Worm (Caenorhabditis elegans) whole organism, L4 larva: ENCODE data around the gene Y41C4A.32.

ENCODE experiments used
- T26A8.4 ChIP-seq: fragments of 200-800 bp; sonication (Bioruptor generic); IDR thresholded peaks from 2 replicates; pipeline ENCODE4 v1.3.6; 2022; ENCODE audit warnings: missing genetic modification characterization, missing compliant biosample characterization
- Y48G9A.11 ChIP-seq: fragments of 200-800 bp; sonication (Bioruptor generic); IDR thresholded peaks from 2 replicates; pipeline ENCODE4 v1.3.6; 2022; ENCODE audit warnings: missing genetic modification reagents, missing genetic modification characterization, missing compliant biosample characterization
- Y5F2A.4 ChIP-seq: fragments of 200-800 bp; sonication (Bioruptor generic); optimal IDR thresholded peaks from 2 replicates; lab custom pipeline; 2018; ENCODE audit warnings: mild to moderate bottlenecking, missing genetic modification characterization, missing compliant biosample characterization
- Y75B8A.6 ChIP-seq: fragments of 200-800 bp; sonication (Bioruptor generic); IDR thresholded peaks from 2 replicates; pipeline ENCODE4 v1.3.6; 2022; ENCODE audit warnings: missing genetic modification reagents, missing genetic modification characterization, missing compliant biosample characterization
- ZK546.5 ChIP-seq, 2 experiments: sonication (generic microtip); optimal IDR thresholded peaks; 2 replicates each; lab custom pipeline; 2017; ENCODE audit warnings: missing biosample characterization in 2 of 2, missing genetic modification characterization in 2 of 2
- aha-1 ChIP-seq: fragments of 150-350 bp; peaks from one replicate; lab custom pipeline; 2014; ENCODE audit warnings: missing biosample characterization, missing genetic modification characterization
- ama-1 ChIP-seq: fragments of 150-350 bp; optimal IDR thresholded peaks from 2 replicates; lab custom pipeline; 2014; ENCODE audit warnings: inconsistent platforms, mixed read lengths
- arid-1 ChIP-seq: fragments of 200-800 bp; sonication (Bioruptor generic); conservative IDR thresholded peaks from 2 replicates; pipeline ENCODE4 v1.3.6; 2022; ENCODE audit warnings: missing genetic modification reagents, missing genetic modification characterization, missing compliant biosample characterization
- ceh-20 ChIP-seq: fragments of 200-800 bp; sonication (Bioruptor generic); IDR thresholded peaks from 2 replicates; pipeline ENCODE4 v1.3.6; 2022; ENCODE audit warnings: missing genetic modification reagents, missing genetic modification characterization, missing compliant biosample characterization
- ceh-32 ChIP-seq: sonication (generic microtip); optimal IDR thresholded peaks from 2 replicates; lab custom pipeline; 2016; ENCODE audit warnings: mild to moderate bottlenecking, missing genetic modification characterization, missing compliant biosample characterization; ENCODE audit not compliant: poor library complexity
- ceh-62 ChIP-seq: sonication (generic microtip); optimal IDR thresholded peaks from 2 replicates; lab custom pipeline; 2017; ENCODE audit warnings: missing biosample characterization, missing genetic modification characterization
- ces-1 ChIP-seq: fragments of 150-350 bp; sonication (generic microtip); optimal IDR thresholded peaks from 4 replicates; lab custom pipeline; 2014; ENCODE audit warnings: missing biosample characterization, missing genetic modification reagents, missing genetic modification characterization
- daf-16 ChIP-seq, 3 experiments: sonication (generic microtip); optimal IDR thresholded peaks; 2 replicates each; lab custom pipeline; 2016 to 2017; ENCODE audit warnings: missing genetic modification characterization in 3 of 3, missing genetic modification reagents in 3 of 3, mild to moderate bottlenecking in 2 of 3, missing compliant biosample characterization in 2 of 3, missing biosample characterization in 1 of 3, moderate library complexity in 1 of 3
- dmd-8 ChIP-seq: fragments of 200-800 bp; sonication (Bioruptor generic); IDR thresholded peaks from 2 replicates; pipeline ENCODE4 v1.3.6; 2022; ENCODE audit warnings: missing genetic modification characterization, missing compliant biosample characterization
- dpl-1 ChIP-seq: fragments of 150-350 bp; optimal IDR thresholded peaks from 2 replicates; lab custom pipeline; 2014; ENCODE audit warnings: missing biosample characterization, missing genetic modification reagents, missing genetic modification characterization
- duxl-1 ChIP-seq: sonication (generic microtip); optimal IDR thresholded peaks from 2 replicates; lab custom pipeline; 2016; ENCODE audit warnings: mild to moderate bottlenecking, missing genetic modification characterization, moderate library complexity, missing compliant biosample characterization; ENCODE audit not compliant: poor library complexity
- egl-27 ChIP-seq: sonication (generic microtip); optimal IDR thresholded peaks from 3 replicates; lab custom pipeline; 2017; ENCODE audit warnings: missing biosample characterization, missing genetic modification reagents, missing genetic modification characterization
- egl-43 ChIP-seq: fragments of 200-800 bp; sonication (Bioruptor generic); IDR thresholded peaks from 2 replicates; pipeline ENCODE4 v1.3.6; 2022; ENCODE audit warnings: missing genetic modification reagents, missing genetic modification characterization, missing compliant biosample characterization
- fkh-10 ChIP-seq: fragments of 150-350 bp; optimal IDR thresholded peaks from 2 replicates; lab custom pipeline; 2014; ENCODE audit warnings: missing biosample characterization, missing genetic modification reagents, missing genetic modification characterization
- gei-8 ChIP-seq: fragments of 200-800 bp; sonication (Bioruptor generic); optimal IDR thresholded peaks from 2 replicates; lab custom pipeline; 2018; ENCODE audit warnings: mild to moderate bottlenecking, missing genetic modification characterization, missing compliant biosample characterization
- hif-1 ChIP-seq, 2 experiments: sonication (generic microtip); optimal IDR thresholded peaks; 2 replicates each; lab custom pipeline; 2016 to 2017; ENCODE audit warnings: missing compliant biosample characterization in 2 of 2, missing genetic modification characterization in 2 of 2, missing genetic modification reagents in 2 of 2, missing genotype in 2 of 2, mild to moderate bottlenecking in 1 of 2
- hmg-1.1 ChIP-seq: fragments of 200-800 bp; sonication (Bioruptor generic); IDR thresholded peaks from 2 replicates; pipeline ENCODE4 v1.3.6; 2022; ENCODE audit warnings: missing genetic modification reagents, missing genetic modification characterization, missing compliant biosample characterization
- lim-7 ChIP-seq: fragments of 200-800 bp; sonication (Bioruptor generic); IDR thresholded peaks from 2 replicates; pipeline ENCODE4 v1.3.6; 2022; ENCODE audit warnings: missing genetic modification characterization, missing compliant biosample characterization
- lin-13 ChIP-seq: fragments of 150-350 bp; optimal IDR thresholded peaks from 2 replicates; lab custom pipeline; 2014; ENCODE audit warnings: missing biosample characterization, missing genetic modification reagents, missing genetic modification characterization
- lir-3 ChIP-seq: sonication (generic microtip); optimal IDR thresholded peaks from 2 replicates; lab custom pipeline; 2016; ENCODE audit warnings: mild to moderate bottlenecking, missing genetic modification characterization, missing compliant biosample characterization
- lsy-2 ChIP-seq, 2 experiments: fragments of 150-350 bp in 1 of 2; sonication (generic microtip) in 1 of 2; optimal IDR thresholded peaks; 2 replicates each; lab custom pipeline; 2014 to 2017; ENCODE audit warnings: missing biosample characterization in 2 of 2, missing genetic modification characterization in 2 of 2
- mdl-1 ChIP-seq, 2 experiments: fragments of 150-350 bp in 1 of 2; sonication (generic microtip) in 1 of 2; optimal IDR thresholded peaks; 2 replicates each; lab custom pipeline; 2014 to 2017; ENCODE audit warnings: missing biosample characterization in 2 of 2, missing genetic modification characterization in 2 of 2
- mdt-29 ChIP-seq: fragments of 200-800 bp; sonication (Bioruptor generic); IDR thresholded peaks from 2 replicates; pipeline ENCODE4 v1.3.6; 2022; ENCODE audit warnings: missing genetic modification reagents, missing genetic modification characterization, missing compliant biosample characterization
- mxl-3 ChIP-seq: fragments of 200-800 bp; sonication (Bioruptor generic); optimal IDR thresholded peaks from 2 replicates; lab custom pipeline; 2018; ENCODE audit warnings: mild to moderate bottlenecking, missing genetic modification characterization, missing compliant biosample characterization
- nhr-102 ChIP-seq: sonication (generic microtip); optimal IDR thresholded peaks from 2 replicates; lab custom pipeline; 2016; ENCODE audit warnings: mild to moderate bottlenecking, missing genetic modification characterization, moderate library complexity, missing compliant biosample characterization
- nhr-111 ChIP-seq: fragments of 200-800 bp; sonication (Bioruptor generic); optimal IDR thresholded peaks from 2 replicates; lab custom pipeline; 2018; ENCODE audit warnings: mild to moderate bottlenecking, missing genetic modification characterization, missing compliant biosample characterization
- nhr-28 ChIP-seq: fragments of 150-350 bp; optimal IDR thresholded peaks from 2 replicates; lab custom pipeline; 2014; ENCODE audit warnings: missing biosample characterization, missing genetic modification characterization
- nhr-48 ChIP-seq: sonication (generic microtip); optimal IDR thresholded peaks from 2 replicates; lab custom pipeline; 2016; ENCODE audit warnings: mild to moderate bottlenecking, missing genetic modification characterization, missing compliant biosample characterization
- nhr-77 ChIP-seq: fragments of 150-350 bp; optimal IDR thresholded peaks from 2 replicates; lab custom pipeline; 2014; ENCODE audit warnings: missing biosample characterization, missing genetic modification characterization
- pha-4 ChIP-seq, 2 experiments: fragments of 150-350 bp in 1 of 2; fragments of 200-800 bp in 1 of 2; sonication (Bioruptor generic) in 1 of 2; IDR thresholded peaks in 1 of 2; optimal IDR thresholded peaks in 1 of 2; 2 replicates each; pipeline versions ENCODE4 v1.3.6 to Lab custom; 2014 to 2022; ENCODE audit warnings: missing genetic modification characterization in 2 of 2, missing genetic modification reagents in 2 of 2, missing biosample characterization in 1 of 2, missing compliant biosample characterization in 1 of 2
- php-3 ChIP-seq: fragments of 200-800 bp; sonication (Bioruptor generic); IDR thresholded peaks from 2 replicates; pipeline ENCODE4 v1.3.6; 2022; ENCODE audit warnings: missing genetic modification reagents, missing genetic modification characterization, missing compliant biosample characterization
- pqm-1 ChIP-seq: sonication (generic microtip); optimal IDR thresholded peaks from 2 replicates; lab custom pipeline; 2017; ENCODE audit warnings: missing biosample characterization, missing genetic modification characterization
- sdz-12 ChIP-seq: fragments of 200-800 bp; sonication (Bioruptor generic); optimal IDR thresholded peaks from 2 replicates; lab custom pipeline; 2018; ENCODE audit warnings: mild to moderate bottlenecking, missing genetic modification characterization, missing compliant biosample characterization
- set-16 ChIP-seq: fragments of 200-800 bp; sonication (Bioruptor generic); IDR thresholded peaks from 2 replicates; pipeline ENCODE4 v1.3.6; 2022; ENCODE audit warnings: missing genetic modification reagents, missing genetic modification characterization, missing compliant biosample characterization
- spr-3 ChIP-seq: fragments of 200-800 bp; sonication (Bioruptor generic); optimal IDR thresholded peaks from 2 replicates; lab custom pipeline; 2018; ENCODE audit warnings: mild to moderate bottlenecking, missing genetic modification characterization, missing compliant biosample characterization
- tag-97 ChIP-seq: fragments of 200-800 bp; sonication (Bioruptor generic); IDR thresholded peaks from 2 replicates; pipeline ENCODE4 v1.3.6; 2022; ENCODE audit warnings: missing genetic modification characterization, missing compliant biosample characterization
- tra-1 ChIP-seq: fragments of 200-800 bp; sonication (Bioruptor generic); IDR thresholded peaks from 2 replicates; pipeline ENCODE4 v1.3.6; 2022; ENCODE audit warnings: missing genetic modification reagents, missing genetic modification characterization, missing compliant biosample characterization
- vab-7 ChIP-seq: fragments of 200-800 bp; sonication (Bioruptor generic); IDR thresholded peaks from 2 replicates; pipeline ENCODE4 v1.3.6; 2022; ENCODE audit warnings: missing genetic modification reagents, missing genetic modification characterization, missing compliant biosample characterization
- zag-1 ChIP-seq: fragments of 150-350 bp; optimal IDR thresholded peaks from 2 replicates; lab custom pipeline; 2014; ENCODE audit warnings: missing biosample characterization, missing genetic modification characterization
- zfp-3 ChIP-seq: fragments of 200-800 bp; sonication (Bioruptor generic); conservative IDR thresholded peaks from 2 replicates; pipeline ENCODE4 v1.3.6; 2022; ENCODE audit warnings: missing genetic modification reagents, missing genetic modification characterization, missing compliant biosample characterization
- ztf-7 ChIP-seq: fragments of 150-350 bp; optimal IDR thresholded peaks from 2 replicates; lab custom pipeline; 2014; ENCODE audit warnings: missing biosample characterization, missing genetic modification characterization

Y41C4A.32 gene

ce11 chrIII:11692380-11692779, 29.1 kb upstream of the Y41C4A.32 start (continued):
- peak; percentile 68 for TF ChIP-seq egl-43
- no peak for TF ChIP-seq dmd-8 (GFP tag; lab: Robert Waterston, UW)
- no peak for TF ChIP-seq lir-3 (tag; lab: Kevin White, UChicago)
- TF ChIP-seq hif-1 (tag; optimal IDR thresholded peaks at IDR 0.05; lab: Kevin White, UChicago), result peak in 1 of 2 experiments; percentile 42
- no peak for TF ChIP-seq mdl-1 (tag; optimal IDR thresholded peaks at IDR 0.05; lab: Kevin White, UChicago)
- TF ChIP-seq gei-8 (GFP tag; lab: Kevin White, UChicago), result peak; percentile 10
- no peak for TF ChIP-seq pqm-1
- TF ChIP-seq ceh-20, result no peak
- TF ChIP-seq set-16 (GFP tag; lab: Robert Waterston, UW), result peak; percentile 53; the same call in 1 of the 2 replicates
- no peak for TF ChIP-seq nhr-28
- no peak for TF ChIP-seq arid-1
- TF ChIP-seq zfp-3 (GFP tag; lab: Robert Waterston, UW), result no peak
- TF ChIP-seq ama-1 (lab: Kevin White, UChicago), result no peak
- TF ChIP-seq spr-3 (GFP tag; lab: Kevin White, UChicago), result no peak
- TF ChIP-seq tra-1 (GFP tag; lab: Robert Waterston, UW), result 0 out of 2 replicates have a peak, but pooled peaks have one; percentile 25
- peak; percentile 58 for TF ChIP-seq sdz-12 (GFP tag; lab: Kevin White, UChicago)
- no peak for TF ChIP-seq ceh-62 (tag; lab: Kevin White, UChicago)
- no peak for TF ChIP-seq nhr-111
- no peak for TF ChIP-seq tag-97 (GFP tag; lab: Robert Waterston, UW)
- no peak for TF ChIP-seq hmg-1.1 (GFP tag; lab: Robert Waterston, UW)
- TF ChIP-seq Y75B8A.6, result no peak
- TF ChIP-seq Y48G9A.11 (GFP tag; lab: Robert Waterston, UW), result 0 out of 2 replicates have a peak, but pooled peaks have one; percentile 23
- no peak for TF ChIP-seq ces-1 (GFP tag; lab: Kevin White, UChicago)
- TF ChIP-seq ZK546.5 (tag; optimal IDR thresholded peaks at IDR 0.05; lab: Kevin White, UChicago), result no peak

- TF ChIP-seq nhr-48 (tag; lab: Kevin White, UChicago), result peak; percentile 43
- peak; percentile 53; the same call in 1 of the 2 replicates for TF ChIP-seq vab-7
- TF ChIP-seq egl-27 (tag; lab: Kevin White, UChicago), result no peak
- TF ChIP-seq egl-43, result 0 out of 2 replicates have a peak, but pooled peaks have one; percentile 31
- no peak for TF ChIP-seq daf-16 (GFP tag; optimal IDR thresholded peaks at IDR 0.05; lab: Kevin White, UChicago)
- peak; percentile 13 for TF ChIP-seq daf-16 (tag; optimal IDR thresholded peaks at IDR 0.05; lab: Kevin White, UChicago)
- TF ChIP-seq ceh-62 (tag; lab: Kevin White, UChicago), result no peak
- TF ChIP-seq Y5F2A.4 (GFP tag; lab: Kevin White, UChicago), result no peak
- peak; percentile 21 for TF ChIP-seq spr-3 (GFP tag; lab: Kevin White, UChicago)
- no peak for TF ChIP-seq ceh-32 (tag; lab: Kevin White, UChicago)
- peak; percentile 67; the same call in 1 of the 2 replicates for TF ChIP-seq Y48G9A.11 (GFP tag; lab: Robert Waterston, UW)
- no peak for TF ChIP-seq dpl-1 (GFP tag; lab: Kevin White, UChicago)
- TF ChIP-seq lsy-2 (tag; optimal IDR thresholded peaks at IDR 0.05; lab: Kevin White, UChicago), result no peak
- no peak for TF ChIP-seq lin-13 (GFP tag; lab: Kevin White, UChicago)
- TF ChIP-seq tag-97 (GFP tag; lab: Robert Waterston, UW), result no peak
- TF ChIP-seq fkh-10 (GFP tag; lab: Kevin White, UChicago), result no peak
- peak; percentile 63 for TF ChIP-seq aha-1 (tag; lab: Kevin White, UChicago)
- no peak for TF ChIP-seq duxl-1 (tag; lab: Kevin White, UChicago)
- peak; percentile 46 for TF ChIP-seq T26A8.4 (GFP tag; lab: Robert Waterston, UW)
- peak; percentile 64 for TF ChIP-seq gei-8 (GFP tag; lab: Kevin White, UChicago)
- TF ChIP-seq mxl-3 (GFP tag; lab: Kevin White, UChicago), result no peak
- TF ChIP-seq nhr-77 (tag; lab: Kevin White, UChicago), result no peak
- no peak for TF ChIP-seq ama-1 (lab: Kevin White, UChicago)
- TF ChIP-seq mdl-1 (tag; optimal IDR thresholded peaks at IDR 0.05; lab: Kevin White, UChicago), result no peak
- TF ChIP-seq zag-1, result no peak
- peak; percentile 33; the same call in 1 of the 2 replicates for TF ChIP-seq php-3 (GFP tag; lab: Robert Waterston, UW)
- TF ChIP-seq pha-4 (GFP tag; IDR thresholded peaks at IDR 0.05; lab: Robert Waterston, UW), result peak; percentile 26; the same call in 1 of the 2 replicates
- TF ChIP-seq pha-4 (tag; optimal IDR thresholded peaks at IDR 0.05; lab: Kevin White, UChicago), result no peak
- no peak for TF ChIP-seq nhr-111
- peak; percentile 22; the same call in 1 of the 2 replicates for TF ChIP-seq lim-7
- TF ChIP-seq mdt-29 (GFP tag; lab: Robert Waterston, UW), result no peak
- no peak for TF ChIP-seq ztf-7 (tag; lab: Kevin White, UChicago)
- TF ChIP-seq hif-1 (tag; optimal IDR thresholded peaks at IDR 0.05; lab: Kevin White, UChicago), result peak in 1 of 2 experiments; percentile 79
- peak; percentile 60 for TF ChIP-seq nhr-102 (tag; lab: Kevin White, UChicago)
- TF ChIP-seq Y75B8A.6, result peak; percentile 9; the same call in 1 of the 2 replicates
Measured at ce11 chrIII:11694506-11694947, 27.0 kb upstream of the Y41C4A.32 start.
